Worm (Caenorhabditis elegans): ENCODE results near the gene F16G10.8.

The F16G10.8 gene

ce11 chrII:2420685-2421084, 37.5 kb upstream of the F16G10.8 start:
- no peak for TF ChIP-seq ztf-11 (tag; optimal IDR thresholded peaks at IDR 0.05)
- TF ChIP-seq lin-32 (GFP tag; optimal IDR thresholded peaks at IDR 0.05) = no peak
- TF ChIP-seq mab-5 (tag; optimal IDR thresholded peaks at IDR 0.05) = no peak
- TF ChIP-seq bed-3 (GFP tag; optimal IDR thresholded peaks at IDR 0.05) = no peak
- no peak for TF ChIP-seq unc-39 (tag; optimal IDR thresholded peaks at IDR 0.05)
- no peak for TF ChIP-seq unc-62 (GFP tag; optimal IDR thresholded peaks at IDR 0.05)

- no peak for TF ChIP-seq nhr-237 (tag; optimal IDR thresholded peaks at IDR 0.05)
- no peak for TF ChIP-seq pha-4 (tag; optimal IDR thresholded peaks at IDR 0.05)
- no peak for TF ChIP-seq elt-1 (tag; optimal IDR thresholded peaks at IDR 0.05; ENCODE audit: borderline replicate concordance, insufficient read depth)
- no peak for TF ChIP-seq unc-62 (GFP tag; optimal IDR thresholded peaks at IDR 0.05)
- no peak for TF ChIP-seq sem-2 (GFP tag; optimal IDR thresholded peaks at IDR 0.05)
- no peak for TF ChIP-seq M03D4.4 (tag; optimal IDR thresholded peaks at IDR 0.05)
- TF ChIP-seq blmp-1 (tag; optimal IDR thresholded peaks at IDR 0.05) = no peak
- no peak for TF ChIP-seq nhr-28 (tag; optimal IDR thresholded peaks at IDR 0.05)
- no peak for TF ChIP-seq zip-8 (tag; optimal IDR thresholded peaks at IDR 0.05)
- no peak for TF ChIP-seq lin-32 (GFP tag; optimal IDR thresholded peaks at IDR 0.05)
- no peak for TF ChIP-seq elt-3 (tag; optimal IDR thresholded peaks at IDR 0.05)
These were observed 35.6 kb upstream of the F16G10.8 start, which contains the start of gene fbxc-20 for ce11 chrII:2418836-2419235. Gene fbxc-20, plus strand, starts transcription at chrII:2419136.

ce11 chrII:2417889-2418288, 34.7 kb upstream of the F16G10.8 start, which contains the start of the genes F42G2.5 and F42G2.7:
Gene F42G2.5, minus strand, starts transcription at chrII:2417989.
Gene F42G2.7, plus strand, starts transcription at chrII:2418158.
- TF ChIP-seq lin-32 (GFP tag; optimal IDR thresholded peaks at IDR 0.05) (no peak), flh-1 (GFP tag; optimal IDR thresholded peaks at IDR 0.05) (no peak), ceh-43 (GFP tag; optimal IDR thresholded peaks at IDR 0.05) (no peak), unc-120 (tag; optimal IDR thresholded peaks at IDR 0.05; ENCODE audit: poor library complexity, severe bottlenecking) (no peak), M03D4.4 (tag; optimal IDR thresholded peaks at IDR 0.05) (no peak), nhr-237 (tag; optimal IDR thresholded peaks at IDR 0.05) (no peak), nhr-2 (tag; optimal IDR thresholded peaks at IDR 0.05) (no peak), unc-62 (GFP tag; optimal IDR thresholded peaks at IDR 0.05) (no peak), unc-39 (tag; optimal IDR thresholded peaks at IDR 0.05) (no peak), tbx-8 (GFP tag; optimal IDR thresholded peaks at IDR 0.05) (no peak), elt-1 (tag; optimal IDR thresholded peaks at IDR 0.05; ENCODE audit: borderline replicate concordance, insufficient read depth) (no peak), sptf-1 (tag; optimal IDR thresholded peaks at IDR 0.05) (no peak), elt-3 (tag; optimal IDR thresholded peaks at IDR 0.05) (no peak), nhr-12 (tag; optimal IDR thresholded peaks at IDR 0.05) (no peak)

ce11 chrII:2415439-2415838, 32.2 kb upstream of the F16G10.8 start, which contains the start of gene fbxa-4:
Gene fbxa-4, minus strand, starts transcription at chrII:2415531.
- TF ChIP-seq mls-2 (tag; optimal IDR thresholded peaks at IDR 0.05) (no peak), ces-1 (GFP tag; optimal IDR thresholded peaks at IDR 0.05) (no peak), nhr-2 (tag; optimal IDR thresholded peaks at IDR 0.05) (no peak), M03D4.4 (tag; optimal IDR thresholded peaks at IDR 0.05) (no peak), hlh-1 (tag; optimal IDR thresholded peaks at IDR 0.05) (no peak), flh-1 (GFP tag; optimal IDR thresholded peaks at IDR 0.05) (no peak), sptf-1 (tag; optimal IDR thresholded peaks at IDR 0.05) (no peak), blmp-1 (tag; optimal IDR thresholded peaks at IDR 0.05) (no peak), elt-3 (tag; optimal IDR thresholded peaks at IDR 0.05) (no peak), ceh-43 (GFP tag; optimal IDR thresholded peaks at IDR 0.05) (no peak), ham-2 (GFP tag; optimal IDR thresholded peaks at IDR 0.05) (no peak), cnd-1 (tag; optimal IDR thresholded peaks at IDR 0.05) (no peak), ztf-11 (tag; optimal IDR thresholded peaks at IDR 0.05) (no peak)

ce11 chrII:2412649-2413048, 29.4 kb upstream of the F16G10.8 start, which contains the start of gene fbxa-182:
Gene fbxa-182, minus strand, starts transcription at chrII:2412749.
- no peak for TF ChIP-seq unc-120 (tag; optimal IDR thresholded peaks at IDR 0.05; ENCODE audit: poor library complexity, severe bottlenecking)
- no peak for TF ChIP-seq flh-1 (GFP tag; optimal IDR thresholded peaks at IDR 0.05)
- TF ChIP-seq bed-3 (GFP tag; optimal IDR thresholded peaks at IDR 0.05) = no peak
- no peak for TF ChIP-seq mep-1 (tag; optimal IDR thresholded peaks at IDR 0.05)
- TF ChIP-seq lin-32 (GFP tag; optimal IDR thresholded peaks at IDR 0.05) = no peak
- TF ChIP-seq nhr-28 (tag; optimal IDR thresholded peaks at IDR 0.05) = no peak
- TF ChIP-seq mls-2 (tag; optimal IDR thresholded peaks at IDR 0.05) = no peak
- no peak for TF ChIP-seq snpc-4 (tag; optimal IDR thresholded peaks at IDR 0.05)
- TF ChIP-seq cnd-1 (tag; optimal IDR thresholded peaks at IDR 0.05) = no peak
- no peak for TF ChIP-seq hlh-1 (tag; optimal IDR thresholded peaks at IDR 0.05)
- no peak for TF ChIP-seq ces-1 (GFP tag; optimal IDR thresholded peaks at IDR 0.05)
- no peak for TF ChIP-seq ceh-43 (GFP tag; optimal IDR thresholded peaks at IDR 0.05)
- no peak for TF ChIP-seq unc-39 (tag; optimal IDR thresholded peaks at IDR 0.05)
- no peak for TF ChIP-seq ceh-83 (GFP tag; optimal IDR thresholded peaks at IDR 0.05)
- no peak for TF ChIP-seq zip-8 (tag; optimal IDR thresholded peaks at IDR 0.05)
- no peak for TF ChIP-seq nhr-76 (tag; optimal IDR thresholded peaks at IDR 0.05)
